Fruit fly (Drosophila melanogaster): ENCODE measurements around the gene Cdc16.

Cdc16 gene

dm6 chr3R:23239934-23240632, 40.9 kb upstream of the Cdc16 start (continued):
- TF ChIP-seq Sp1 (GFP tag; optimal IDR thresholded peaks at IDR 0.05): peak; percentile 35
- TF ChIP-seq jim (GFP tag; optimal IDR thresholded peaks at IDR 0.05): no peak
- TF ChIP-seq tai (GFP tag; optimal IDR thresholded peaks at IDR 0.05): no peak

dm6 chr3R:23248853-23249573, 32.0 kb upstream of the Cdc16 start, which contains the start of gene CG4467:
CG4467 (minus strand) TSS chr3R:23248903.
- TF ChIP-seq Abd-B (GFP tag; optimal IDR thresholded peaks at IDR 0.05) (no peak), Dif (GFP tag; optimal IDR thresholded peaks at IDR 0.05; ENCODE audit: partially characterized antibody) (peak; percentile 60), dl (GFP tag; optimal IDR thresholded peaks at IDR 0.05; ENCODE audit: insufficient read depth in 1 of 2, partially characterized antibody in 2 of 2) (peak in 1 of 2 experiments; percentile 23)

dm6 chr3R:23251256-23251655, 29.7 kb upstream of the Cdc16 start, which contains the start of the genes Rad60 and EloA:
Rad60 (minus strand) TSS chr3R:23251477.
EloA (plus strand) TSS chr3R:23251563.
- TF ChIP-seq usp (GFP tag; optimal IDR thresholded peaks at IDR 0.05): no peak
- TF ChIP-seq sage (GFP tag; optimal IDR thresholded peaks at IDR 0.05): peak; percentile 27
- TF ChIP-seq OdsH (GFP tag; optimal IDR thresholded peaks at IDR 0.05): peak; percentile 86
- peak; percentile 91 for TF ChIP-seq Hnf4 (GFP tag; optimal IDR thresholded peaks at IDR 0.05)
- peak; percentile 73 for TF ChIP-seq Sp1 (GFP tag; optimal IDR thresholded peaks at IDR 0.05)
- no peak for TF ChIP-seq Dif (GFP tag; optimal IDR thresholded peaks at IDR 0.05; ENCODE audit: partially characterized antibody)
- peak; percentile 73 for TF ChIP-seq HLH106 (tag; optimal IDR thresholded peaks at IDR 0.05)
- no peak for TF ChIP-seq N (GFP tag; optimal IDR thresholded peaks at IDR 0.05)
- TF ChIP-seq Mio (GFP tag; optimal IDR thresholded peaks at IDR 0.05): no peak
- peak; percentile 86 for TF ChIP-seq ey (GFP tag; optimal IDR thresholded peaks at IDR 0.05)
- peak; percentile 2 to 90 for TF ChIP-seq foxo (GFP tag; optimal IDR thresholded peaks at IDR 0.05)
- peak; percentile 82 for TF ChIP-seq fru (GFP tag; optimal IDR thresholded peaks at IDR 0.05)
- no peak for TF ChIP-seq CrebA (GFP tag; optimal IDR thresholded peaks at IDR 0.05; ENCODE audit: borderline replicate concordance)
- TF ChIP-seq br (GFP tag; optimal IDR thresholded peaks at IDR 0.05): peak; percentile 87
- TF ChIP-seq Myc (optimal IDR thresholded peaks at IDR 0.05): peak; percentile 43
- no peak for TF ChIP-seq lola (GFP tag; optimal IDR thresholded peaks at IDR 0.05)
- peak; percentile 38 for TF ChIP-seq woc (GFP tag; optimal IDR thresholded peaks at IDR 0.05)
- TF ChIP-seq GATAd (GFP tag; optimal IDR thresholded peaks at IDR 0.05): no peak
- no peak for TF ChIP-seq Rel (GFP tag; optimal IDR thresholded peaks at IDR 0.05)
- peak; percentile 60 for TF ChIP-seq Rel (tag; optimal IDR thresholded peaks at IDR 0.05)
- no peak for TF ChIP-seq Hr78 (GFP tag; optimal IDR thresholded peaks at IDR 0.05)
- TF ChIP-seq dl (GFP tag; optimal IDR thresholded peaks at IDR 0.05; ENCODE audit: insufficient read depth in 1 of 2, partially characterized antibody in 2 of 2): no peak
- no peak for TF ChIP-seq tai (GFP tag; optimal IDR thresholded peaks at IDR 0.05)
- TF ChIP-seq psq (GFP tag; optimal IDR thresholded peaks at IDR 0.05): peak; percentile 69
- no peak for TF ChIP-seq dmrt93B (GFP tag; optimal IDR thresholded peaks at IDR 0.05)
- TF ChIP-seq pan (optimal IDR thresholded peaks at IDR 0.05): no peak
- TF ChIP-seq dsf (GFP tag; optimal IDR thresholded peaks at IDR 0.05; ENCODE audit: borderline replicate concordance): peak; percentile 45
- peak; percentile 58 for TF ChIP-seq CG9705 (GFP tag; optimal IDR thresholded peaks at IDR 0.05)
- TF ChIP-seq Vsx2 (GFP tag; optimal IDR thresholded peaks at IDR 0.05; ENCODE audit: partially characterized antibody): no peak
- no peak for TF ChIP-seq brk (GFP tag; optimal IDR thresholded peaks at IDR 0.05)
- peak; percentile 90 for TF ChIP-seq rgr (GFP tag; optimal IDR thresholded peaks at IDR 0.05)
- no peak for TF ChIP-seq jim (GFP tag; optimal IDR thresholded peaks at IDR 0.05)
- TF ChIP-seq Jra (GFP tag; optimal IDR thresholded peaks at IDR 0.05): peak; percentile 85
- TF ChIP-seq CG32264 (GFP tag; optimal IDR thresholded peaks at IDR 0.05): peak; percentile 69
- peak; percentile 77 for TF ChIP-seq Hr83 (GFP tag; optimal IDR thresholded peaks at IDR 0.05; ENCODE audit: poor library complexity, severe bottlenecking)
- TF ChIP-seq sv (GFP tag; optimal IDR thresholded peaks at IDR 0.05): peak; percentile 81
- TF ChIP-seq Dfd (GFP tag; optimal IDR thresholded peaks at IDR 0.05): no peak
- no peak for TF ChIP-seq Abd-B (GFP tag; optimal IDR thresholded peaks at IDR 0.05)
- peak; percentile 91 for TF ChIP-seq h (GFP tag; optimal IDR thresholded peaks at IDR 0.05)
